Fruit fly (Drosophila melanogaster): ENCODE data around the gene Remo.

Remo gene

DNA sequence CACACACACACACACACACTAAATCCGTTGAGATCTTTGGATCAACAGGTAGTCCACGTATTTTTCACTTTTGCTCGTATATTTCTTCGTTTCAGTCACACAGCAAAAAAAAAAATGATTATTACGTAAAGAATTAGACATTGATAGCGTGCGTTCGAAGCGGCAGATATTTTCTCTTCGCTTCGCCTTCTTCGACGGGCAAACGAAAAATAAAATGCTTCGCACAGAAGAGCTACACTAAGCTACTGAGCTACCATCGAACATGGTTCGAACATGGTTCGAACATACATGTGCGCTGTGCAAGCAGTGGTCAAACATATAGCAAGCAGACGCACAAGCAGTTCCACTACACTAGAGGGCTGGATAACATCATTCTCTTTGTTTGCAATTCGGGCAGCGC, 30.9 kb upstream of the Remo start (continued):
- TF ChIP-seq sc (optimal IDR thresholded peaks at IDR 0.05) (no peak), sc (GFP tag; optimal IDR thresholded peaks at IDR 0.05) (no peak), CTCF (GFP tag; optimal IDR thresholded peaks at IDR 0.05) (peak; percentile 55), dmrt99B (tag; optimal IDR thresholded peaks at IDR 0.05) (no peak), slbo (GFP tag; IDR thresholded peaks at IDR 0.05) (peak; percentile 26; the same call in 1 of the 2 replicates), Myb (GFP tag; optimal IDR thresholded peaks at IDR 0.05) (peak; percentile 2), amos (GFP tag; IDR thresholded peaks at IDR 0.05; ENCODE audit: partially characterized antibody) (no peak; the same call in 1 of the 2 replicates), Tbp (GFP tag; optimal IDR thresholded peaks at IDR 0.05) (no peak), Scr (GFP tag; IDR thresholded peaks at IDR 0.05; ENCODE audit: partially characterized antibody) (no peak; the same call in 1 of the 2 replicates), CG14965 (GFP tag; optimal IDR thresholded peaks at IDR 0.05; ENCODE audit: borderline replicate concordance) (no peak), CG4424 (GFP tag; optimal IDR thresholded peaks at IDR 0.05) (no peak), CG3838 (GFP tag; optimal IDR thresholded peaks at IDR 0.05) (no peak), cg (GFP tag; optimal IDR thresholded peaks at IDR 0.05) (peak; percentile 21), jigr1 (GFP tag; IDR thresholded peaks at IDR 0.05) (no peak), CG11398 (GFP tag; optimal IDR thresholded peaks at IDR 0.05) (no peak), Taf1 (GFP tag; IDR thresholded peaks at IDR 0.05) (no peak), CG11085 (GFP tag; IDR thresholded peaks at IDR 0.05) (no peak), ara (GFP tag; IDR thresholded peaks at IDR 0.05) (no peak), Meics (GFP tag; optimal IDR thresholded peaks at IDR 0.05) (peak; percentile 32), Neu2 (GFP tag; optimal IDR thresholded peaks at IDR 0.05; ENCODE audit: borderline replicate concordance) (no peak), slp2 (GFP tag; optimal IDR thresholded peaks at IDR 0.05) (no peak), CG6791 (GFP tag; IDR thresholded peaks at IDR 0.05; ENCODE audit: partially characterized antibody) (peak; percentile 48; the same call in 1 of the 3 replicates), CG12299 (tag; optimal IDR thresholded peaks at IDR 0.05) (no peak), CG13775 (GFP tag; optimal IDR thresholded peaks at IDR 0.05) (no peak), org-1 (GFP tag; optimal IDR thresholded peaks at IDR 0.05) (no peak), CG15514 (GFP tag; optimal IDR thresholded peaks at IDR 0.05) (peak; percentile 44), chinmo (GFP tag; IDR thresholded peaks at IDR 0.05; ENCODE audit: partially characterized antibody) (peak; percentile 80), chm (GFP tag; IDR thresholded peaks at IDR 0.05) (peak; percentile 82), CG10543 (GFP tag; optimal IDR thresholded peaks at IDR 0.05) (peak; percentile 21), CrebB (tag; optimal IDR thresholded peaks at IDR 0.05) (no peak), ems (GFP tag; optimal IDR thresholded peaks at IDR 0.05) (no peak), CG15601 (tag; optimal IDR thresholded peaks at IDR 0.05) (no peak), Gug (GFP tag; IDR thresholded peaks at IDR 0.05) (no peak), ind (GFP tag; optimal IDR thresholded peaks at IDR 0.05) (no peak), ATbp (GFP tag; optimal IDR thresholded peaks at IDR 0.05) (no peak), Nf-YC (tag; optimal IDR thresholded peaks at IDR 0.05) (peak; percentile 17), CG13894 (tag; optimal IDR thresholded peaks at IDR 0.05) (peak; percentile 59), Dll (GFP tag; IDR thresholded peaks at IDR 0.05; ENCODE audit: partially characterized antibody) (no peak), salm (tag; optimal IDR thresholded peaks at IDR 0.05) (no peak), Usf (GFP tag; optimal IDR thresholded peaks at IDR 0.05) (no peak), dimm (GFP tag; IDR thresholded peaks at IDR 0.05) (no peak), Sox100B (GFP tag; optimal IDR thresholded peaks at IDR 0.05) (no peak), CG2120 (GFP tag; optimal IDR thresholded peaks at IDR 0.05) (peak; percentile 10), E2f1 (GFP tag; IDR thresholded peaks at IDR 0.05) (no peak), CG5953 (GFP tag; IDR thresholded peaks at IDR 0.05) (no peak), CG11247 (GFP tag; IDR thresholded peaks at IDR 0.05) (no peak), Atf3 (GFP tag; optimal IDR thresholded peaks at IDR 0.05) (no peak), tgo (GFP tag; IDR thresholded peaks at IDR 0.05) (no peak), CG9932 (GFP tag; IDR thresholded peaks at IDR 0.05) (no peak), prd (optimal IDR thresholded peaks at IDR 0.05) (no peak), prd (GFP tag; IDR thresholded peaks at IDR 0.05) (no peak), CG10654 (GFP tag; optimal IDR thresholded peaks at IDR 0.05) (no peak), Asciz (GFP tag; optimal IDR thresholded peaks at IDR 0.05) (no peak)
